Worm (Caenorhabditis elegans): ENCODE data around the gene natb-1.

The natb-1 gene

ce11 chrV:7985860-7986259 lies 2.6 kb upstream of the natb-1 start, which contains the start of gene Y97E10AL.1:
Gene Y97E10AL.1, plus strand, starts transcription at chrV:7986160.
- TF ChIP-seq tra-4 (tag; optimal IDR thresholded peaks at IDR 0.05) (no peak), scrt-1 (GFP tag; IDR thresholded peaks at IDR 0.05) (no peak)

ce11 chrV:7980993-7981595 lies 2.1 kb downstream of the natb-1 start, which contains the start of gene F26D11.1:
Gene F26D11.1, plus strand, starts transcription at chrV:7981545.
- TF ChIP-seq aly-1 (tag; optimal IDR thresholded peaks at IDR 0.05) (no peak), flt-1 (GFP tag; IDR thresholded peaks at IDR 0.05) (no peak), tbx-11 (GFP tag; IDR thresholded peaks at IDR 0.05) (no peak), F13C5.2 (tag; optimal IDR thresholded peaks at IDR 0.05) (no peak), hnd-1 (tag; optimal IDR thresholded peaks at IDR 0.05) (no peak), ceh-36 (tag; optimal IDR thresholded peaks at IDR 0.05) (no peak), tbx-37 (GFP tag; conservative IDR thresholded peaks at IDR 0.05) (no peak), pes-1 (GFP tag; IDR thresholded peaks at IDR 0.05) (no peak)

ce11 chrV:7980370-7980987 lies 2.8 kb downstream of the natb-1 start:
- TF ChIP-seq hmg-4 (GFP tag; optimal IDR thresholded peaks at IDR 0.05) (no peak), ama-1 (optimal IDR thresholded peaks at IDR 0.05) (no peak), tbx-11 (GFP tag; IDR thresholded peaks at IDR 0.05) (no peak), B0310.2 (tag; optimal IDR thresholded peaks at IDR 0.05) (no peak), pes-1 (GFP tag; IDR thresholded peaks at IDR 0.05) (no peak), ets-7 (tag; optimal IDR thresholded peaks at IDR 0.05) (no peak), aly-1 (tag; optimal IDR thresholded peaks at IDR 0.05) (no peak), hmbx-1 (tag; optimal IDR thresholded peaks at IDR 0.05) (no peak), tra-4 (tag; optimal IDR thresholded peaks at IDR 0.05) (no peak), ceh-13 (GFP tag; optimal IDR thresholded peaks at IDR 0.05) (no peak), ceh-36 (tag; optimal IDR thresholded peaks at IDR 0.05) (no peak), scrt-1 (GFP tag; IDR thresholded peaks at IDR 0.05) (no peak), sea-1 (GFP tag; conservative IDR thresholded peaks at IDR 0.05) (no peak), tbx-37 (GFP tag; conservative IDR thresholded peaks at IDR 0.05) (no peak)

ce11 chrV:7978798-7979197 lies 4.4 kb downstream of the natb-1 start:
- TF ChIP-seq F13C5.2 (tag; optimal IDR thresholded peaks at IDR 0.05) (peak; percentile 38), tra-4 (tag; optimal IDR thresholded peaks at IDR 0.05) (no peak), tbx-37 (GFP tag; conservative IDR thresholded peaks at IDR 0.05) (no peak), ets-7 (tag; optimal IDR thresholded peaks at IDR 0.05) (no peak), ceh-13 (GFP tag; optimal IDR thresholded peaks at IDR 0.05) (no peak), hmg-4 (GFP tag; optimal IDR thresholded peaks at IDR 0.05) (peak; percentile 87), ama-1 (optimal IDR thresholded peaks at IDR 0.05) (no peak), aly-1 (tag; optimal IDR thresholded peaks at IDR 0.05) (no peak), hnd-1 (tag; optimal IDR thresholded peaks at IDR 0.05) (no peak), tbx-11 (GFP tag; IDR thresholded peaks at IDR 0.05) (no peak), hmbx-1 (tag; optimal IDR thresholded peaks at IDR 0.05) (no peak), flt-1 (GFP tag; IDR thresholded peaks at IDR 0.05) (no peak), ceh-36 (tag; optimal IDR thresholded peaks at IDR 0.05) (peak; percentile 17), B0310.2 (tag; optimal IDR thresholded peaks at IDR 0.05) (peak; percentile 74), sea-1 (GFP tag; conservative IDR thresholded peaks at IDR 0.05) (peak; percentile 40; the same call in 1 of the 2 replicates), pes-1 (GFP tag; IDR thresholded peaks at IDR 0.05) (no peak), scrt-1 (GFP tag; IDR thresholded peaks at IDR 0.05) (no peak)

ce11 chrV:7977701-7978461 lies 5.3 kb downstream of the natb-1 start, which contains the start of gene let-413:
Gene let-413, minus strand, starts transcription at chrV:7977776.
- TF ChIP-seq scrt-1 (GFP tag; IDR thresholded peaks at IDR 0.05) (no peak), aly-1 (tag; optimal IDR thresholded peaks at IDR 0.05) (peak; percentile 21)

- TF ChIP-seq sea-1 (GFP tag; conservative IDR thresholded peaks at IDR 0.05) = no peak
- no peak for TF ChIP-seq tbx-37 (GFP tag; conservative IDR thresholded peaks at IDR 0.05)
- TF ChIP-seq flt-1 (GFP tag; IDR thresholded peaks at IDR 0.05) = no peak
- no peak for TF ChIP-seq hmbx-1 (tag; optimal IDR thresholded peaks at IDR 0.05)
- no peak for TF ChIP-seq aly-1 (tag; optimal IDR thresholded peaks at IDR 0.05)
- TF ChIP-seq ama-1 (optimal IDR thresholded peaks at IDR 0.05) = no peak
- no peak for TF ChIP-seq tbx-11 (GFP tag; IDR thresholded peaks at IDR 0.05)
- no peak for TF ChIP-seq hmg-4 (GFP tag; optimal IDR thresholded peaks at IDR 0.05)
- no peak for TF ChIP-seq ceh-36 (tag; optimal IDR thresholded peaks at IDR 0.05)
- TF ChIP-seq B0310.2 (tag; optimal IDR thresholded peaks at IDR 0.05) = no peak
- no peak for TF ChIP-seq ets-7 (tag; optimal IDR thresholded peaks at IDR 0.05)
Measured at ce11 chrV:7971376-7971775, 11.9 kb downstream of the natb-1 start.

- no peak for TF ChIP-seq tbx-37 (GFP tag; conservative IDR thresholded peaks at IDR 0.05)
- no peak for TF ChIP-seq hmbx-1 (tag; optimal IDR thresholded peaks at IDR 0.05)
- no peak for TF ChIP-seq pes-1 (GFP tag; IDR thresholded peaks at IDR 0.05)
- no peak for TF ChIP-seq hnd-1 (tag; optimal IDR thresholded peaks at IDR 0.05)
- TF ChIP-seq flt-1 (GFP tag; IDR thresholded peaks at IDR 0.05) = no peak
- no peak for TF ChIP-seq hmg-4 (GFP tag; optimal IDR thresholded peaks at IDR 0.05)
Measured at ce11 chrV:7970519-7970918, 12.7 kb downstream of the natb-1 start.

- no peak for TF ChIP-seq scrt-1 (GFP tag; IDR thresholded peaks at IDR 0.05)
- TF ChIP-seq B0310.2 (tag; optimal IDR thresholded peaks at IDR 0.05) = no peak
- TF ChIP-seq tra-4 (tag; optimal IDR thresholded peaks at IDR 0.05) = no peak
- no peak for TF ChIP-seq hmbx-1 (tag; optimal IDR thresholded peaks at IDR 0.05)
- no peak for TF ChIP-seq aly-1 (tag; optimal IDR thresholded peaks at IDR 0.05)
- no peak for TF ChIP-seq F13C5.2 (tag; optimal IDR thresholded peaks at IDR 0.05)
- TF ChIP-seq ceh-36 (tag; optimal IDR thresholded peaks at IDR 0.05) = no peak
- TF ChIP-seq tbx-11 (GFP tag; IDR thresholded peaks at IDR 0.05) = no peak
- TF ChIP-seq pes-1 (GFP tag; IDR thresholded peaks at IDR 0.05) = no peak
Measured at ce11 chrV:7969107-7969506, 14.1 kb downstream of the natb-1 start, which contains the start of gene che-7. Gene che-7, minus strand, starts transcription at chrV:7969207.
